Fruit fly (Drosophila melanogaster): ENCODE measurements around the gene CG3847.

DNA sequence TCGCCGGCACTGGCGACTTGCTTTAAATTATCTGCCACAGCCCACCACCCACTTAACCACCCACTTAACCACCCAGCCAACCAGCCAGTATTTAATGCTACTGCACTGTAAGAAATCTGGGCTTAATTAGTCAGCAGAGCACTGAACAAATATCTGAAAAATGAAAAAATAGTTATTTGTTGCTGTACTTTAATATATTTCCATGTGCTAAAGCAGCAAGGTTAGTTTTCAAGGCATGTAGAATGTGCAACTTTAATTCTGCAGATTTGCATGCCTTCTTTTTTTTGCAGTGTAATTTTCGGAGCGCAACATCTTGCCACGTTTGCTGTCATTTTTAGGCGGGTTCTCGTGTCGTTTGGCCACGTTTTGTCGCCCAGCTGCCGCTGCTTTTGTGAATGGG lies 28.7 kb downstream of the CG3847 start:
- TF ChIP-seq Fer1 (GFP tag; optimal IDR thresholded peaks at IDR 0.05), result peak; percentile 79
- TF ChIP-seq CG3726 (GFP tag; IDR thresholded peaks at IDR 0.05), result no peak
- peak; percentile 3 for TF ChIP-seq Mad (GFP tag; optimal IDR thresholded peaks at IDR 0.05)
- peak; percentile 47 for TF ChIP-seq Dek (tag; optimal IDR thresholded peaks at IDR 0.05)
- TF ChIP-seq CG11093 (GFP tag; IDR thresholded peaks at IDR 0.05), result no peak
- no peak for TF ChIP-seq CG12769 (tag; optimal IDR thresholded peaks at IDR 0.05)
- TF ChIP-seq Antp (GFP tag; optimal IDR thresholded peaks at IDR 0.05), result peak; percentile 30
- TF ChIP-seq nerfin-2 (GFP tag; IDR thresholded peaks at IDR 0.05; ENCODE audit: partially characterized antibody), result no peak
- TF ChIP-seq scrt (GFP tag; optimal IDR thresholded peaks at IDR 0.05), result peak; percentile 53
- TF ChIP-seq Ada2b (GFP tag; IDR thresholded peaks at IDR 0.05), result peak; percentile 60; the same call in 1 of the 2 replicates
- TF ChIP-seq CG14014 (GFP tag; IDR thresholded peaks at IDR 0.05), result peak; percentile 41
- TF ChIP-seq CG3407 (GFP tag; optimal IDR thresholded peaks at IDR 0.05), result no peak
